Worm (Caenorhabditis elegans): ENCODE data around the gene VZK822L.2.

ce11 chrIV:11883478-11883877, 28.3 kb upstream of the VZK822L.2 start:
- TF ChIP-seq blmp-1 (tag; optimal IDR thresholded peaks at IDR 0.05) (peak; percentile 63), lin-13 (tag; optimal IDR thresholded peaks at IDR 0.05) (no peak), snpc-4 (tag; optimal IDR thresholded peaks at IDR 0.05) (no peak), unc-62 (GFP tag; optimal IDR thresholded peaks at IDR 0.05) (peak; percentile 41), elt-3 (tag; optimal IDR thresholded peaks at IDR 0.05) (no peak), sptf-1 (tag; optimal IDR thresholded peaks at IDR 0.05) (no peak), ceh-39 (tag; optimal IDR thresholded peaks at IDR 0.05) (no peak), nhr-28 (tag; optimal IDR thresholded peaks at IDR 0.05) (no peak), pha-4 (tag; optimal IDR thresholded peaks at IDR 0.05) (no peak), M03D4.4 (tag; optimal IDR thresholded peaks at IDR 0.05) (no peak)
